Fruit fly (Drosophila melanogaster) whole organism, embryonic: ENCODE results near the gene MFS18.

Experiments
- Ada2b ChIP-seq: fragments of 200-800 bp; sonication (Bioruptor generic); IDR thresholded peaks from 2 replicates; pipeline ENCODE4 v1.3.6; 2022; ENCODE audit warnings: missing biosample characterization, missing genetic modification characterization
- Antp ChIP-seq: fragments of 200-800 bp; sonication (Bioruptor generic); optimal IDR thresholded peaks from 3 replicates; lab custom pipeline; 2016; ENCODE audit warnings: missing biosample characterization, missing genetic modification characterization
- Awh ChIP-seq: fragments of 200-800 bp; sonication (Bioruptor generic); IDR thresholded peaks from 2 replicates; pipeline ENCODE4, ENCODE4 v1.3.6; 2022; ENCODE audit warnings: missing biosample characterization, missing genetic modification characterization
- Blimp-1 ChIP-seq: fragments of 200-800 bp; sonication (Bioruptor generic); optimal IDR thresholded peaks from 3 replicates; lab custom pipeline; 2018; ENCODE audit warnings: missing biosample characterization, missing genetic modification characterization, mild to moderate bottlenecking, moderate library complexity, missing genetic modification reagents
- CG10321 ChIP-seq: fragments of 200-800 bp; sonication (Bioruptor generic); IDR thresholded peaks from 2 replicates; pipeline ENCODE4 v1.3.6; 2022; ENCODE audit warnings: missing biosample characterization, missing genetic modification characterization
- CG10366 ChIP-seq: fragments of 200-800 bp; sonication (Bioruptor generic); IDR thresholded peaks from 2 replicates; pipeline ENCODE4 v1.3.6; 2022; ENCODE audit warnings: missing biosample characterization, missing genetic modification characterization
- CG10959 ChIP-seq: fragments of 200-800 bp; sonication (Bioruptor generic); IDR thresholded peaks from 2 replicates; pipeline ENCODE4 v1.3.6; 2022; ENCODE audit warnings: missing biosample characterization, missing genetic modification characterization
- CG12769 ChIP-seq: fragments of 200-800 bp; sonication (Bioruptor generic); optimal IDR thresholded peaks from 2 replicates; lab custom pipeline; 2019; ENCODE audit warnings: missing biosample characterization, mild to moderate bottlenecking, missing genetic modification characterization, moderate library complexity
- CG14441 ChIP-seq: fragments of 200-800 bp; sonication (Bioruptor generic); IDR thresholded peaks from 2 replicates; pipeline ENCODE4 v1.3.6; 2022; ENCODE audit warnings: missing biosample characterization, missing genetic modification characterization
- CG14667 ChIP-seq: fragments of 200-800 bp; sonication (Bioruptor generic); IDR thresholded peaks from 2 replicates; pipeline ENCODE4 v1.3.6; 2022; ENCODE audit warnings: missing biosample characterization, missing genetic modification characterization
- CG14860 ChIP-seq: fragments of 200-800 bp; sonication (Bioruptor generic); IDR thresholded peaks from 3 replicates; pipeline ENCODE4 v1.3.6; 2022; ENCODE audit warnings: missing biosample characterization, missing genetic modification characterization; ENCODE audit not compliant: partially characterized antibody
- CG15011 ChIP-seq: fragments of 200-800 bp; sonication (Bioruptor generic); optimal IDR thresholded peaks from 3 replicates; lab custom pipeline; 2018; ENCODE audit warnings: missing biosample characterization, mild to moderate bottlenecking, missing genetic modification characterization
- CG15073 ChIP-seq: fragments of 200-800 bp; sonication (Bioruptor generic); optimal IDR thresholded peaks from 2 replicates; lab custom pipeline; 2016; ENCODE audit warnings: missing biosample characterization, missing genetic modification characterization
- CG2678 ChIP-seq: fragments of 200-800 bp; sonication (Bioruptor generic); optimal IDR thresholded peaks from 3 replicates; lab custom pipeline; 2019; ENCODE audit warnings: missing biosample characterization, mild to moderate bottlenecking, missing genetic modification characterization, moderate library complexity
- CG42726 ChIP-seq: fragments of 200-800 bp; sonication (Bioruptor generic); IDR thresholded peaks from 2 replicates; pipeline ENCODE4 v1.3.6; 2022; ENCODE audit warnings: missing biosample characterization, missing genetic modification characterization; ENCODE audit not compliant: partially characterized antibody
- CG7372 ChIP-seq: fragments of 200-800 bp; sonication (Bioruptor generic); IDR thresholded peaks from 2 replicates; pipeline ENCODE4 v1.3.6; 2022; ENCODE audit warnings: missing biosample characterization, missing genetic modification characterization
- CG7928 ChIP-seq: fragments of 200-800 bp; sonication (Bioruptor generic); optimal IDR thresholded peaks from 2 replicates; lab custom pipeline; 2017; ENCODE audit warnings: missing biosample characterization, mild to moderate bottlenecking, missing genetic modification characterization
- CG8359 ChIP-seq: fragments of 200-800 bp; sonication (Bioruptor generic); optimal IDR thresholded peaks from 2 replicates; lab custom pipeline; 2017; ENCODE audit warnings: missing biosample characterization, mild to moderate bottlenecking, missing genetic modification characterization, borderline replicate concordance
- CG8478 ChIP-seq: fragments of >200 bp; optimal IDR thresholded peaks from 2 replicates; lab custom pipeline; 2018
- Dad ChIP-seq: fragments of 200-800 bp; sonication (Bioruptor generic); optimal IDR thresholded peaks from 3 replicates; lab custom pipeline; 2016; ENCODE audit warnings: missing biosample characterization, missing genetic modification characterization
- Dip2 ChIP-seq: fragments of 200-800 bp; sonication (Bioruptor generic); IDR thresholded peaks from 2 replicates; pipeline ENCODE4 v1.3.6; 2022; ENCODE audit warnings: missing biosample characterization, missing genetic modification characterization
- H2.0 ChIP-seq: fragments of 200-800 bp; sonication (Bioruptor generic); IDR thresholded peaks from 2 replicates; pipeline ENCODE4 v1.3.6; 2022; ENCODE audit warnings: missing biosample characterization, missing genetic modification characterization
- Hsf ChIP-seq: fragments of 200-800 bp; sonication (Bioruptor generic); optimal IDR thresholded peaks from 3 replicates; lab custom pipeline; 2016; ENCODE audit warnings: missing biosample characterization, missing genetic modification characterization
- Lhr ChIP-seq: fragments of 200-800 bp; sonication (Bioruptor generic); optimal IDR thresholded peaks from 3 replicates; lab custom pipeline; 2017; ENCODE audit warnings: mild to moderate bottlenecking, missing biosample characterization, missing genetic modification reagents, missing genetic modification characterization
- Mad ChIP-seq: fragments of 200-800 bp; sonication (Bioruptor generic); optimal IDR thresholded peaks from 2 replicates; lab custom pipeline; 2016; ENCODE audit warnings: missing biosample characterization, missing genetic modification characterization
- Pdp1 ChIP-seq, 2 experiments: fragments of 200-800 bp; sonication (Bioruptor generic); optimal IDR thresholded peaks; 3 replicates each; lab custom pipeline; 2016; ENCODE audit warnings: missing biosample characterization in 2 of 2, missing genetic modification characterization in 2 of 2, mild to moderate bottlenecking in 1 of 2, moderate library complexity in 1 of 2
- Ptx1 ChIP-seq: fragments of 200-800 bp; sonication (Bioruptor generic); IDR thresholded peaks from 2 replicates; pipeline ENCODE4 v1.3.6; 2022; ENCODE audit warnings: missing biosample characterization, missing genetic modification characterization
- croc ChIP-seq: fragments of 200-800 bp; sonication (Bioruptor generic); conservative IDR thresholded peaks from 3 replicates; pipeline ENCODE4 v1.3.6; 2022; ENCODE audit warnings: missing biosample characterization, missing genetic modification characterization
- dimm ChIP-seq: fragments of 200-800 bp; sonication (Bioruptor generic); IDR thresholded peaks from 2 replicates; pipeline ENCODE4 v1.3.6; 2022; ENCODE audit warnings: missing biosample characterization, missing genetic modification characterization
- ewg ChIP-seq: fragments of 200-800 bp; sonication (Bioruptor generic); optimal IDR thresholded peaks from 3 replicates; lab custom pipeline; 2017; ENCODE audit warnings: mild to moderate bottlenecking, missing biosample characterization, missing genetic modification reagents, missing genetic modification characterization
- fd96Cb ChIP-seq: fragments of 200-800 bp; sonication (Bioruptor generic); optimal IDR thresholded peaks from 2 replicates; lab custom pipeline; 2018; ENCODE audit warnings: missing biosample characterization, mild to moderate bottlenecking, missing genetic modification characterization, moderate library complexity
- gcm ChIP-seq: fragments of 200-800 bp; sonication (Bioruptor generic); optimal IDR thresholded peaks from 2 replicates; lab custom pipeline; 2019; ENCODE audit warnings: missing biosample characterization, mild to moderate bottlenecking, missing genetic modification characterization, moderate library complexity
- insv ChIP-seq, 2 experiments: fragments of 200-800 bp; sonication (Bioruptor generic); optimal IDR thresholded peaks; 3 replicates each; lab custom pipeline; 2016 to 2018; ENCODE audit warnings: missing biosample characterization in 2 of 2, missing genetic modification characterization in 2 of 2
- jumu ChIP-seq: fragments of 200-800 bp; sonication (Bioruptor generic); optimal IDR thresholded peaks from 3 replicates; lab custom pipeline; 2016; ENCODE audit warnings: missing biosample characterization, missing genetic modification characterization
- maf-S ChIP-seq: fragments of 200-800 bp; sonication (Bioruptor generic); optimal IDR thresholded peaks from 2 replicates; lab custom pipeline; 2016; ENCODE audit warnings: missing biosample characterization, missing genetic modification characterization
- mirr ChIP-seq: fragments of 200-800 bp; sonication (Bioruptor generic); optimal IDR thresholded peaks from 3 replicates; lab custom pipeline; 2018; ENCODE audit warnings: missing biosample characterization, mild to moderate bottlenecking, missing genetic modification characterization
- nom ChIP-seq: fragments of 200-800 bp; sonication (Bioruptor generic); optimal IDR thresholded peaks from 2 replicates; lab custom pipeline; 2017; ENCODE audit warnings: missing biosample characterization, missing genetic modification characterization, mild to moderate bottlenecking, moderate library complexity, missing genetic modification reagents
- pho ChIP-seq: fragments of 200-800 bp; sonication (Bioruptor generic); optimal IDR thresholded peaks from 2 replicates; lab custom pipeline; 2016; ENCODE audit warnings: missing biosample characterization, missing genetic modification characterization
- pita ChIP-seq: fragments of 200-800 bp; sonication (Bioruptor generic); optimal IDR thresholded peaks from 2 replicates; lab custom pipeline; 2017; ENCODE audit warnings: missing biosample characterization, mild to moderate bottlenecking, missing genetic modification characterization
- ranshi ChIP-seq: fragments of 200-800 bp; sonication (Bioruptor generic); IDR thresholded peaks from 2 replicates; pipeline ENCODE4 v1.3.6; 2022; ENCODE audit warnings: missing biosample characterization, missing genetic modification characterization
- sc ChIP-seq, 3 experiments: fragments of >200 bp in 2 of 3; fragments of 200-800 bp in 1 of 3; sonication (Bioruptor generic) in 1 of 3; optimal IDR thresholded peaks; 2 replicates in 2 of 3; 3 replicates in 1 of 3; lab custom pipeline; 2017; ENCODE audit warnings: mild to moderate bottlenecking in 1 of 3, missing biosample characterization in 1 of 3, missing genetic modification characterization in 1 of 3, missing genetic modification reagents in 1 of 3
- schlank ChIP-seq: fragments of 200-800 bp; sonication (Bioruptor generic); optimal IDR thresholded peaks from 2 replicates; lab custom pipeline; 2018; ENCODE audit warnings: missing biosample characterization, mild to moderate bottlenecking, missing genetic modification characterization
- sim ChIP-seq: fragments of 200-800 bp; sonication (Bioruptor generic); IDR thresholded peaks from 2 replicates; pipeline ENCODE4 v1.3.6; 2022; ENCODE audit warnings: missing biosample characterization, missing genetic modification characterization
- sr ChIP-seq: fragments of 200-800 bp; sonication (Bioruptor generic); IDR thresholded peaks from 3 replicates; pipeline ENCODE4 v1.3.6; 2022; ENCODE audit warnings: missing biosample characterization, missing genetic modification characterization
- ssp ChIP-seq: fragments of 200-800 bp; sonication (Bioruptor generic); IDR thresholded peaks from 2 replicates; pipeline ENCODE4 v1.3.6; 2022; ENCODE audit warnings: missing biosample characterization, missing genetic modification characterization
- stwl ChIP-seq: fragments of 200-800 bp; sonication (Bioruptor generic); optimal IDR thresholded peaks from 3 replicates; lab custom pipeline; 2018; ENCODE audit warnings: missing biosample characterization, mild to moderate bottlenecking, missing genetic modification characterization, moderate library complexity
- tap ChIP-seq: fragments of 200-800 bp; optimal IDR thresholded peaks from 3 replicates; lab custom pipeline; 2019; ENCODE audit warnings: missing biosample characterization, mild to moderate bottlenecking, missing genetic modification characterization, moderate library complexity
- tll ChIP-seq, 2 experiments: fragments of 200-800 bp in 1 of 2; fragments of >200 bp in 1 of 2; sonication (Bioruptor generic) in 1 of 2; optimal IDR thresholded peaks; 2 replicates each; lab custom pipeline; 2017 to 2019; ENCODE audit warnings: missing biosample characterization in 2 of 2, missing genetic modification characterization in 2 of 2, mild to moderate bottlenecking in 1 of 2, moderate library complexity in 1 of 2
- ttk ChIP-seq: fragments of 200-800 bp; sonication (Bioruptor generic); IDR thresholded peaks from 2 replicates; pipeline ENCODE4 v2.1.2; 2022; ENCODE audit warnings: missing biosample characterization, missing genetic modification characterization
- usp ChIP-seq: fragments of >200 bp; optimal IDR thresholded peaks from 2 replicates; lab custom pipeline; 2017; ENCODE audit warnings: missing biosample characterization, missing genetic modification characterization

The MFS18 gene

dm6 chr2L:4417982-4418381, 30.5 kb downstream of the MFS18 start (continued):
- TF ChIP-seq Ada2b (no peak), Blimp-1 (GFP tag; lab: Kevin White, UChicago) (peak; percentile 11), Dad (GFP tag; lab: Kevin White, UChicago) (no peak), CG14441 (GFP tag; lab: Robert Waterston, UW) (peak; percentile 42; the same call in 1 of the 2 replicates), maf-S (GFP tag; lab: Kevin White, UChicago) (no peak), CG10959 (GFP tag; lab: Robert Waterston, UW) (peak; percentile 34; the same call in 1 of the 2 replicates), CG15011 (GFP tag; lab: Kevin White, UChicago) (no peak), CG8478 (lab: Kevin White, UChicago) (no peak), Hsf (no peak), Dip2 (GFP tag; lab: Robert Waterston, UW) (peak; percentile 91), ewg (GFP tag; lab: Kevin White, UChicago) (no peak), CG8359 (GFP tag; lab: Kevin White, UChicago) (no peak), croc (GFP tag; lab: Robert Waterston, UW) (peak; percentile 13; the same call in 1 of the 3 replicates), fd96Cb (tag; lab: Kevin White, UChicago) (no peak), CG14667 (GFP tag; lab: Robert Waterston, UW) (peak; percentile 32; the same call in 1 of the 2 replicates), sc (optimal IDR thresholded peaks at IDR 0.05; lab: Kevin White, UChicago) (no peak), sc (GFP tag; optimal IDR thresholded peaks at IDR 0.05; lab: Kevin White, UChicago) (no peak), H2.0 (GFP tag; lab: Robert Waterston, UW) (0 out of 2 replicates have a peak, but pooled peaks have one; percentile 35), mirr (GFP tag; lab: Kevin White, UChicago) (peak; percentile 7), schlank (tag; lab: Kevin White, UChicago) (no peak), CG2678 (no peak), Antp (GFP tag; lab: Kevin White, UChicago) (no peak), ranshi (GFP tag; lab: Robert Waterston, UW) (0 out of 2 replicates have a peak, but pooled peaks have one; percentile 11), ttk (GFP tag; lab: Robert Waterston, UW) (0 out of 2 replicates have a peak, but pooled peaks have one; percentile 38), Pdp1 (GFP tag; optimal IDR thresholded peaks at IDR 0.05; lab: Kevin White, UChicago) (peak in 1 of 2 experiments; percentile 10), jumu (GFP tag; lab: Kevin White, UChicago) (no peak), nom (GFP tag; lab: Kevin White, UChicago) (no peak), sim (GFP tag; lab: Robert Waterston, UW) (no peak), CG10321 (GFP tag; lab: Robert Waterston, UW) (0 out of 2 replicates have a peak, but pooled peaks have one; percentile 12), CG10366 (GFP tag; lab: Robert Waterston, UW) (peak; percentile 38), Mad (no peak), Awh (GFP tag; lab: Robert Waterston, UW) (0 out of 2 replicates have a peak, but pooled peaks have one; percentile 20), ssp (GFP tag; lab: Robert Waterston, UW) (0 out of 2 replicates have a peak, but pooled peaks have one; percentile 22), Ptx1 (GFP tag; lab: Robert Waterston, UW) (peak; percentile 39; the same call in 1 of the 2 replicates), CG12769 (tag; lab: Kevin White, UChicago) (no peak), gcm (GFP tag; lab: Kevin White, UChicago) (no peak), usp (no peak), CG15073 (GFP tag; lab: Kevin White, UChicago) (no peak), stwl (tag; lab: Kevin White, UChicago) (no peak), pho (GFP tag; lab: Kevin White, UChicago) (no peak), tap (tag; lab: Kevin White, UChicago) (no peak), CG7928 (no peak), Lhr (GFP tag; lab: Kevin White, UChicago) (no peak), CG42726 (GFP tag; lab: Robert Waterston, UW) (0 out of 2 replicates have a peak, but pooled peaks have one; percentile 60), CG14860 (GFP tag; lab: Robert Waterston, UW) (no peak), tll (GFP tag; optimal IDR thresholded peaks at IDR 0.05; lab: Kevin White, UChicago) (no peak), pita (GFP tag; lab: Kevin White, UChicago) (no peak), sr (GFP tag; lab: Robert Waterston, UW) (peak; percentile 59; the same call in 1 of the 3 replicates), dimm (0 out of 2 replicates have a peak, but pooled peaks have one; percentile 33), CG7372 (GFP tag; lab: Robert Waterston, UW) (no peak), insv (GFP tag; optimal IDR thresholded peaks at IDR 0.05; lab: Kevin White, UChicago) (no peak)
